Fruit fly (Drosophila melanogaster) whole organism, embryonic: Measurements from ENCODE around the gene CG13041.

Experiments
- BEAF-32 ChIP-seq: fragments of 200-800 bp; sonication (Bioruptor generic); optimal IDR thresholded peaks from 3 replicates; lab custom pipeline; 2017; ENCODE audit warnings: missing biosample characterization, missing genetic modification characterization, mild to moderate bottlenecking, moderate library complexity, missing genetic modification reagents
- CG1024 ChIP-seq: fragments of 200-800 bp; sonication (Bioruptor generic); IDR thresholded peaks from 2 replicates; pipeline ENCODE4 v1.3.6; 2022; ENCODE audit warnings: missing biosample characterization, missing genetic modification characterization
- CG10366 ChIP-seq: fragments of 200-800 bp; sonication (Bioruptor generic); IDR thresholded peaks from 2 replicates; pipeline ENCODE4 v1.3.6; 2022; ENCODE audit warnings: missing biosample characterization, missing genetic modification characterization
- CG10462 ChIP-seq: fragments of 200-800 bp; sonication (Bioruptor generic); optimal IDR thresholded peaks from 2 replicates; lab custom pipeline; 2016; ENCODE audit warnings: missing biosample characterization, missing genetic modification characterization
- CG10959 ChIP-seq: fragments of 200-800 bp; sonication (Bioruptor generic); IDR thresholded peaks from 2 replicates; pipeline ENCODE4 v1.3.6; 2022; ENCODE audit warnings: missing biosample characterization, missing genetic modification characterization
- CG12155 ChIP-seq: fragments of 200-800 bp; sonication (Bioruptor generic); optimal IDR thresholded peaks from 3 replicates; lab custom pipeline; 2016; ENCODE audit warnings: missing biosample characterization, missing genetic modification characterization
- CG12299 ChIP-seq: fragments of 200-800 bp; sonication (Bioruptor generic); optimal IDR thresholded peaks from 2 replicates; lab custom pipeline; 2018; ENCODE audit warnings: missing biosample characterization, mild to moderate bottlenecking, missing genetic modification characterization
- CG12769 ChIP-seq: fragments of 200-800 bp; sonication (Bioruptor generic); optimal IDR thresholded peaks from 2 replicates; lab custom pipeline; 2019; ENCODE audit warnings: missing biosample characterization, mild to moderate bottlenecking, missing genetic modification characterization, moderate library complexity
- CG17186 ChIP-seq: fragments of 200-800 bp; sonication (Bioruptor generic); optimal IDR thresholded peaks from 3 replicates; lab custom pipeline; 2017; ENCODE audit warnings: missing biosample characterization, missing genetic modification reagents, missing genetic modification characterization
- CG17359 ChIP-seq: fragments of 200-800 bp; sonication (Bioruptor generic); optimal IDR thresholded peaks from 3 replicates; lab custom pipeline; 2018; ENCODE audit warnings: missing biosample characterization, mild to moderate bottlenecking, missing genetic modification characterization, moderate library complexity
- CG18011 ChIP-seq: fragments of 200-800 bp; sonication (Bioruptor generic); optimal IDR thresholded peaks from 2 replicates; lab custom pipeline; 2017; ENCODE audit warnings: missing biosample characterization, missing genetic modification characterization, mild to moderate bottlenecking, moderate library complexity, missing genotype
- CG31224 ChIP-seq: fragments of 200-800 bp; sonication (Bioruptor generic); IDR thresholded peaks from 2 replicates; pipeline ENCODE4 v1.3.6; 2022; ENCODE audit warnings: missing biosample characterization, missing genetic modification characterization
- CG32767 ChIP-seq: fragments of 200-800 bp; sonication (Bioruptor generic); IDR thresholded peaks from 2 replicates; pipeline ENCODE4 v1.3.6; 2022; ENCODE audit warnings: missing biosample characterization, missing genetic modification characterization
- CG4360 ChIP-seq: fragments of 200-800 bp; sonication (Bioruptor generic); IDR thresholded peaks from 2 replicates; pipeline ENCODE4 v1.3.6; 2022; ENCODE audit warnings: missing biosample characterization, missing genetic modification characterization
- CG4424 ChIP-seq: fragments of 200-800 bp; sonication (Bioruptor generic); optimal IDR thresholded peaks from 3 replicates; lab custom pipeline; 2016; ENCODE audit warnings: missing biosample characterization, missing genetic modification characterization
- CG6683 ChIP-seq: fragments of 200-800 bp; sonication (Bioruptor generic); optimal IDR thresholded peaks from 2 replicates; lab custom pipeline; 2017; ENCODE audit warnings: missing biosample characterization, mild to moderate bottlenecking, missing genetic modification characterization, missing genetic modification reagents
- CG6813 ChIP-seq: fragments of 200-800 bp; sonication (Bioruptor generic); optimal IDR thresholded peaks from 2 replicates; lab custom pipeline; 2017; ENCODE audit warnings: missing biosample characterization, missing genetic modification characterization, mild to moderate bottlenecking, moderate library complexity, missing genetic modification reagents
- CG7745 ChIP-seq: fragments of 200-800 bp; sonication (Bioruptor generic); optimal IDR thresholded peaks from 2 replicates; lab custom pipeline; 2018; ENCODE audit warnings: missing biosample characterization, mild to moderate bottlenecking, missing genetic modification characterization, moderate library complexity
- CG7786 ChIP-seq: fragments of 200-800 bp; sonication (Bioruptor generic); optimal IDR thresholded peaks from 2 replicates; lab custom pipeline; 2016; ENCODE audit warnings: missing biosample characterization, missing genetic modification characterization
- CG7839 ChIP-seq: fragments of 200-800 bp; sonication (Bioruptor generic); optimal IDR thresholded peaks from 3 replicates; lab custom pipeline; 2018; ENCODE audit warnings: missing biosample characterization, mild to moderate bottlenecking, missing genetic modification characterization, moderate library complexity
- CG9215 ChIP-seq: fragments of 200-800 bp; sonication (Bioruptor generic); IDR thresholded peaks from 2 replicates; pipeline ENCODE4 v1.3.6; 2022; ENCODE audit warnings: missing biosample characterization, missing genetic modification characterization
- CG9437 ChIP-seq: fragments of 200-800 bp; sonication (Bioruptor generic); optimal IDR thresholded peaks from 2 replicates; lab custom pipeline; 2018; ENCODE audit warnings: missing biosample characterization, mild to moderate bottlenecking, missing genetic modification characterization
- D ChIP-seq, 2 experiments: fragments of 200-800 bp in 1 of 2; fragments of >200 bp in 1 of 2; sonication (Bioruptor generic) in 1 of 2; optimal IDR thresholded peaks; 2 replicates in 1 of 2; 3 replicates in 1 of 2; lab custom pipeline; 2017; ENCODE audit warnings: mild to moderate bottlenecking in 1 of 2, missing biosample characterization in 1 of 2, missing genetic modification characterization in 1 of 2, missing genetic modification reagents in 1 of 2
- Dek ChIP-seq: fragments of 200-800 bp; sonication (Bioruptor generic); optimal IDR thresholded peaks from 3 replicates; lab custom pipeline; 2019; ENCODE audit warnings: missing biosample characterization, mild to moderate bottlenecking, missing genetic modification characterization, moderate library complexity
- Dfd ChIP-seq, 2 experiments: fragments of >200 bp; optimal IDR thresholded peaks; 2 replicates each; lab custom pipeline; 2017; ENCODE audit warnings: missing biosample characterization in 2 of 2, missing genetic modification characterization in 2 of 2
- Dip3 ChIP-seq: fragments of 200-800 bp; sonication (Bioruptor generic); optimal IDR thresholded peaks from 3 replicates; lab custom pipeline; 2016; ENCODE audit warnings: missing biosample characterization, missing genetic modification characterization
- Drgx ChIP-seq: fragments of 200-800 bp; sonication (Bioruptor generic); IDR thresholded peaks from 2 replicates; pipeline ENCODE4 v1.3.6; 2022; ENCODE audit warnings: missing biosample characterization, missing genetic modification characterization
- E2f2 ChIP-seq: fragments of 200-800 bp; sonication (Bioruptor generic); IDR thresholded peaks from 2 replicates; pipeline ENCODE4 v1.3.6; 2022; ENCODE audit warnings: missing biosample characterization, missing genetic modification characterization
- ERR ChIP-seq: fragments of 200-800 bp; sonication (Bioruptor generic); optimal IDR thresholded peaks from 2 replicates; lab custom pipeline; 2016; ENCODE audit warnings: missing biosample characterization, missing genetic modification characterization
- H2.0 ChIP-seq: fragments of 200-800 bp; sonication (Bioruptor generic); IDR thresholded peaks from 2 replicates; pipeline ENCODE4 v1.3.6; 2022; ENCODE audit warnings: missing biosample characterization, missing genetic modification characterization
- HLH3B ChIP-seq: fragments of 200-800 bp; sonication (Bioruptor generic); IDR thresholded peaks from 2 replicates; pipeline ENCODE4 v1.3.6; 2022; ENCODE audit warnings: missing biosample characterization, missing genetic modification characterization
- Kr ChIP-seq: fragments of 200-800 bp; sonication (Bioruptor generic); optimal IDR thresholded peaks from 2 replicates; lab custom pipeline; 2017; ENCODE audit warnings: missing biosample characterization, mild to moderate bottlenecking, missing genetic modification characterization
- Nf-YC ChIP-seq: fragments of 200-800 bp; optimal IDR thresholded peaks from 3 replicates; lab custom pipeline; 2019; ENCODE audit warnings: missing biosample characterization, mild to moderate bottlenecking, missing genetic modification characterization, moderate library complexity
- Sox102F ChIP-seq: fragments of 200-800 bp; sonication (Bioruptor generic); optimal IDR thresholded peaks from 2 replicates; lab custom pipeline; 2018; ENCODE audit warnings: missing biosample characterization, mild to moderate bottlenecking, missing genetic modification characterization, moderate library complexity
- abd-A ChIP-seq: fragments of 200-800 bp; sonication (Bioruptor generic); optimal IDR thresholded peaks from 3 replicates; lab custom pipeline; 2019; ENCODE audit warnings: missing biosample characterization, mild to moderate bottlenecking, missing genetic modification characterization, moderate library complexity
- al ChIP-seq: fragments of 200-800 bp; sonication (Bioruptor generic); IDR thresholded peaks from 2 replicates; pipeline ENCODE4 v1.3.6; 2022; ENCODE audit warnings: missing biosample characterization, missing genetic modification characterization
- ase ChIP-seq: fragments of 200-800 bp; sonication (Bioruptor generic); IDR thresholded peaks from 3 replicates; pipeline ENCODE4 v1.3.6; 2022; ENCODE audit warnings: missing biosample characterization, missing genetic modification characterization
- bcd ChIP-seq: fragments of 200-800 bp; sonication (Bioruptor generic); optimal IDR thresholded peaks from 2 replicates; lab custom pipeline; 2017; ENCODE audit warnings: missing biosample characterization, mild to moderate bottlenecking, missing genetic modification characterization
- br ChIP-seq: fragments of >200 bp; optimal IDR thresholded peaks from 2 replicates; lab custom pipeline; 2017
- chm ChIP-seq: fragments of 200-800 bp; sonication (Bioruptor generic); IDR thresholded peaks from 2 replicates; pipeline ENCODE4 v1.3.6; 2022; ENCODE audit warnings: missing biosample characterization, missing genetic modification characterization
- dimm ChIP-seq: fragments of 200-800 bp; sonication (Bioruptor generic); IDR thresholded peaks from 2 replicates; pipeline ENCODE4 v1.3.6; 2022; ENCODE audit warnings: missing biosample characterization, missing genetic modification characterization
- fru ChIP-seq: fragments of >200 bp; optimal IDR thresholded peaks from 2 replicates; lab custom pipeline; 2017
- hb ChIP-seq: fragments of 200-800 bp; sonication (Bioruptor generic); IDR thresholded peaks from 3 replicates; pipeline ENCODE4 v1.3.6; 2022; ENCODE audit warnings: missing biosample characterization, missing genetic modification characterization; ENCODE audit not compliant: partially characterized antibody
- knrl ChIP-seq: fragments of 200-800 bp; sonication (Bioruptor generic); IDR thresholded peaks from 3 replicates; pipeline ENCODE4 v1.3.6; 2022; ENCODE audit warnings: missing biosample characterization, missing genetic modification characterization; ENCODE audit not compliant: partially characterized antibody
- lilli ChIP-seq: fragments of 200-800 bp; sonication (Bioruptor generic); optimal IDR thresholded peaks from 3 replicates; lab custom pipeline; 2016; ENCODE audit warnings: missing biosample characterization, missing genetic modification characterization
- onecut ChIP-seq: fragments of 200-800 bp; sonication (Bioruptor generic); IDR thresholded peaks from 2 replicates; pipeline ENCODE4 v1.3.6; 2022; ENCODE audit warnings: missing biosample characterization, missing genetic modification characterization
- ro ChIP-seq: fragments of 200-800 bp; sonication (Bioruptor generic); IDR thresholded peaks from 2 replicates; pipeline ENCODE4 v1.3.6; 2022; ENCODE audit warnings: missing biosample characterization, missing genetic modification characterization
- row ChIP-seq: fragments of 200-800 bp; sonication (Bioruptor generic); IDR thresholded peaks from 3 replicates; pipeline ENCODE4 v1.3.6; 2022; ENCODE audit warnings: missing biosample characterization, missing genetic modification characterization
- sisA ChIP-seq: fragments of 200-800 bp; sonication (Bioruptor generic); IDR thresholded peaks from 2 replicates; pipeline ENCODE4 v1.3.6; 2022; ENCODE audit warnings: missing biosample characterization, missing genetic modification characterization
- slp2 ChIP-seq: fragments of 200-800 bp; sonication (Bioruptor generic); optimal IDR thresholded peaks from 2 replicates; lab custom pipeline; 2016; ENCODE audit warnings: missing biosample characterization, missing genetic modification characterization
- trh ChIP-seq: fragments of 200-800 bp; sonication (Bioruptor generic); optimal IDR thresholded peaks from 2 replicates; lab custom pipeline; 2016; ENCODE audit warnings: missing biosample characterization, missing genetic modification characterization
- zen2 ChIP-seq: fragments of 200-800 bp; sonication (Bioruptor generic); IDR thresholded peaks from 3 replicates; pipeline ENCODE4 v1.3.6; 2022; ENCODE audit warnings: missing biosample characterization, missing genetic modification characterization; ENCODE audit not compliant: partially characterized antibody

The CG13041 gene

DNA sequence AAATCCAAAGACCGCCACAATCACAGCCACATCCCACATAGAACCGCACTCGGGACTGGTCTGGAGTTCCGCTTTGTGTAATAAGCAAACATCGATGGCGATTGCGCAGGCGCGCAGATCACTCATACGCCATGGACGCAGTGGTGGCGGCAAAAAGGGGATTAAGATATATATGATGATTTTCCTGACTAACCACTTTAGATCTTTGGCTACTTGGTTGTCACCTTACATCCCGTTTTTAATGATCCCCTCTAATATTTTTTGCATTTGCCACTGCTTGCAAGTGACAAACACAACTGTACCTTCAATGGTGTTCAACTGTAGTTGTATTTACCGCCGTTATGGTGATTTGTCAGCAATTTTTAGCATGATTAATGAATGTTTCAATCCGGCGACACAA lies 9.4 kb downstream of the CG13041 start (continued):
- peak; percentile 54 for TF ChIP-seq CG12769 (tag; lab: Kevin White, UChicago)
- no peak for TF ChIP-seq onecut (GFP tag; lab: Robert Waterston, UW)
- peak; percentile 40; the same call in 1 of the 3 replicates for TF ChIP-seq row
- no peak for TF ChIP-seq CG32767 (GFP tag; lab: Robert Waterston, UW)
- no peak for TF ChIP-seq CG7745 (tag; lab: Kevin White, UChicago)
- TF ChIP-seq ase (GFP tag; lab: Robert Waterston, UW) = no peak
- no peak for TF ChIP-seq CG12299 (tag; lab: Kevin White, UChicago)
- TF ChIP-seq CG6813 (GFP tag; lab: Kevin White, UChicago) = no peak
- TF ChIP-seq CG9437 = no peak
- TF ChIP-seq HLH3B (GFP tag; lab: Robert Waterston, UW) = peak; percentile 25; the same call in 1 of the 2 replicates
- 0 out of 2 replicates have a peak, but pooled peaks have one; percentile 20 for TF ChIP-seq CG31224 (GFP tag; lab: Robert Waterston, UW)
- TF ChIP-seq trh (GFP tag; lab: Kevin White, UChicago) = no peak
- no peak for TF ChIP-seq bcd (GFP tag; lab: Kevin White, UChicago)
- no peak for TF ChIP-seq BEAF-32 (GFP tag; lab: Kevin White, UChicago)
- TF ChIP-seq CG9215 = peak; percentile 42
- no peak for TF ChIP-seq CG4360 (GFP tag; lab: Robert Waterston, UW)
- TF ChIP-seq ro (GFP tag; lab: Robert Waterston, UW) = no peak
- TF ChIP-seq CG17186 (GFP tag; lab: Kevin White, UChicago) = no peak
- TF ChIP-seq CG12155 = no peak
- TF ChIP-seq hb = no peak
- no peak for TF ChIP-seq CG7839 (tag; lab: Kevin White, UChicago)
- no peak for TF ChIP-seq CG18011 (GFP tag; lab: Kevin White, UChicago)
- no peak for TF ChIP-seq Kr (GFP tag; lab: Kevin White, UChicago)
- TF ChIP-seq abd-A (tag; lab: Kevin White, UChicago) = no peak
- TF ChIP-seq knrl (GFP tag; lab: Robert Waterston, UW) = no peak
- no peak for TF ChIP-seq Nf-YC (tag; lab: Kevin White, UChicago)
- TF ChIP-seq CG6683 (GFP tag; lab: Kevin White, UChicago) = no peak
- TF ChIP-seq CG7786 (GFP tag; lab: Kevin White, UChicago) = no peak
- 0 out of 2 replicates have a peak, but pooled peaks have one; percentile 25 for TF ChIP-seq al (GFP tag; lab: Robert Waterston, UW)
- peak; percentile 86 for TF ChIP-seq Drgx
- no peak for TF ChIP-seq br
- peak; percentile 21; the same call in 1 of the 2 replicates for TF ChIP-seq sisA (GFP tag; lab: Robert Waterston, UW)
- TF ChIP-seq CG10959 (GFP tag; lab: Robert Waterston, UW) = no peak
- no peak for TF ChIP-seq slp2 (GFP tag; lab: Kevin White, UChicago)
- no peak for TF ChIP-seq zen2 (GFP tag; lab: Robert Waterston, UW)
- no peak for TF ChIP-seq Dek (tag; lab: Kevin White, UChicago)
- no peak for TF ChIP-seq Dfd (GFP tag; optimal IDR thresholded peaks at IDR 0.05; lab: Kevin White, UChicago)
- no peak for TF ChIP-seq CG1024
- TF ChIP-seq CG10366 (GFP tag; lab: Robert Waterston, UW) = 0 out of 2 replicates have a peak, but pooled peaks have one; percentile 13
- TF ChIP-seq CG10462 (GFP tag; lab: Kevin White, UChicago) = no peak
- no peak for TF ChIP-seq CG4424 (GFP tag; lab: Kevin White, UChicago)
- no peak for TF ChIP-seq E2f2
- peak; percentile 43 for TF ChIP-seq lilli (GFP tag; lab: Kevin White, UChicago)
- TF ChIP-seq Dip3 (GFP tag; lab: Kevin White, UChicago) = peak; percentile 5
- TF ChIP-seq CG17359 (tag; lab: Kevin White, UChicago) = no peak
- peak; percentile 49; the same call in 1 of the 2 replicates for TF ChIP-seq H2.0
- TF ChIP-seq chm (GFP tag; lab: Robert Waterston, UW) = no peak
- TF ChIP-seq fru (lab: Kevin White, UChicago) = no peak
- TF ChIP-seq ERR (GFP tag; lab: Kevin White, UChicago) = no peak
- no peak for TF ChIP-seq Sox102F
- no peak for TF ChIP-seq dimm (GFP tag; lab: Robert Waterston, UW)
- TF ChIP-seq D (optimal IDR thresholded peaks at IDR 0.05; lab: Kevin White, UChicago) = no peak
- TF ChIP-seq D (GFP tag; optimal IDR thresholded peaks at IDR 0.05; lab: Kevin White, UChicago) = no peak
